Worm (Caenorhabditis elegans): ENCODE measurements around the gene T24F1.4.

The T24F1.4 gene

ce11 chrII:11343300-11343869, 29.3 kb upstream of the T24F1.4 start, which contains the start of gene lgc-20:
lgc-20 (minus strand) TSS chrII:11343610.
- no peak for TF ChIP-seq ets-7 (tag; optimal IDR thresholded peaks at IDR 0.05)
- no peak for TF ChIP-seq B0310.2 (tag; optimal IDR thresholded peaks at IDR 0.05)
- no peak for TF ChIP-seq flt-1 (GFP tag; IDR thresholded peaks at IDR 0.05)
- TF ChIP-seq ama-1 (optimal IDR thresholded peaks at IDR 0.05) = no peak
- no peak for TF ChIP-seq ceh-36 (tag; optimal IDR thresholded peaks at IDR 0.05)
- no peak for TF ChIP-seq hmg-4 (GFP tag; optimal IDR thresholded peaks at IDR 0.05)
- no peak for TF ChIP-seq tbx-37 (GFP tag; conservative IDR thresholded peaks at IDR 0.05)
- TF ChIP-seq tra-4 (tag; optimal IDR thresholded peaks at IDR 0.05) = no peak
- TF ChIP-seq sea-1 (GFP tag; conservative IDR thresholded peaks at IDR 0.05) = no peak
- no peak for TF ChIP-seq hmbx-1 (tag; optimal IDR thresholded peaks at IDR 0.05)
- TF ChIP-seq pes-1 (GFP tag; IDR thresholded peaks at IDR 0.05) = no peak
- TF ChIP-seq aly-1 (tag; optimal IDR thresholded peaks at IDR 0.05) = no peak
- no peak for TF ChIP-seq tbx-11 (GFP tag; IDR thresholded peaks at IDR 0.05)
- no peak for TF ChIP-seq hnd-1 (tag; optimal IDR thresholded peaks at IDR 0.05)
- no peak for TF ChIP-seq F13C5.2 (tag; optimal IDR thresholded peaks at IDR 0.05)
- no peak for TF ChIP-seq ceh-13 (GFP tag; optimal IDR thresholded peaks at IDR 0.05)
- no peak for TF ChIP-seq scrt-1 (GFP tag; IDR thresholded peaks at IDR 0.05)

DNA sequence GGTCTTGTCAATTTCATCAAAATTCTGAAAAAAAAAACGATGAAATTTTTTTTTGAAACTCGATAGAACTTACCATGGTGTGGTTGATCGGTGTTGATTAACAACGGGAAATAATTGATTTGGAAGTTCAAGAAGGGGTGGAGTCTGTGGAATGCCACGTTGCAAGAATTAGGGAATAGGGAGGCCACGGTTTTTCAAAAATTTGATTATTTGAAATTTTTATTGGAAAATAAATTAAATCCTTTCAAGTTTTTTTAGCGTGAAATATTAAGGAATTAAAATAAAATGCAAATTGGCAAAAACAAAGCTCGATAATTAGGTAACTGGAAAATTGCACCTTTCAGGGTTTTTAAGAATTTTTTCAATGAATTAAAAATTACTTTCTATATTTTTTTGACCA, 25.4 kb upstream of the T24F1.4 start, which contains the start of gene rmd-3:
rmd-3 (minus strand) TSS at position 101 of the 400 bp plus-strand sequence.
- TF ChIP-seq B0310.2 (tag; optimal IDR thresholded peaks at IDR 0.05) (no peak), tra-4 (tag; optimal IDR thresholded peaks at IDR 0.05) (no peak), ceh-36 (tag; optimal IDR thresholded peaks at IDR 0.05) (no peak), ceh-13 (GFP tag; optimal IDR thresholded peaks at IDR 0.05) (no peak), pes-1 (GFP tag; IDR thresholded peaks at IDR 0.05) (no peak), aly-1 (tag; optimal IDR thresholded peaks at IDR 0.05) (no peak)

DNA sequence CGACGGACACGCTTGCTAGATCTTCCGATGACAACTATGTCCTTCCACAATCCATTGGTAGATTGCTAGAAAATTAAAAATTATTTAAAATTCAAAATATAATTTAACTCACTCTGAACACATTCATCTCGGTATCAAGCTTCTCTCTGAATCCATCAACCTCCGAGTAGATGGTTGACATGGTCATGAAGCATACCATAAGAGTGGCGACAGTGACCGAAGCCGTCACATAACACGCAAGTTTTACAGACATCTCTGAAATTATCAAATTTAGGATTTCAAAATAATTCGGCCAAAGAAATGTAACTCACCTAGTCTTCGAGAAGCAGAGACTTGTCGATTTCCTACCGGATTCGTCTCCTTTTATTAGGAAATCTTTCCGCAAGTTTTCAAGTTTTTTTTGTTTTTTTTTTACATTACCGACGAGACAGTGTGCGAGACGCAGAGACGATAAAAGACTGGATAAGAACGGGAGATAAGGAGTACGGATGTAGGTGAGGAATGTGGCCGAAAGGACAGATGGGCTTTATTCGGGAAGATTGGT, 23.5 kb upstream of the T24F1.4 start, which contains the start of gene sqt-1:
sqt-1 (minus strand) TSS at position 341 of the 544 bp plus-strand sequence.
- TF ChIP-seq sea-1 (GFP tag; conservative IDR thresholded peaks at IDR 0.05) (no peak), tra-4 (tag; optimal IDR thresholded peaks at IDR 0.05) (no peak), B0310.2 (tag; optimal IDR thresholded peaks at IDR 0.05) (no peak), hmg-4 (GFP tag; optimal IDR thresholded peaks at IDR 0.05) (no peak), scrt-1 (GFP tag; IDR thresholded peaks at IDR 0.05) (no peak), hmbx-1 (tag; optimal IDR thresholded peaks at IDR 0.05) (no peak), ceh-13 (GFP tag; optimal IDR thresholded peaks at IDR 0.05) (no peak), F13C5.2 (tag; optimal IDR thresholded peaks at IDR 0.05) (no peak), hnd-1 (tag; optimal IDR thresholded peaks at IDR 0.05) (no peak), pes-1 (GFP tag; IDR thresholded peaks at IDR 0.05) (no peak), aly-1 (tag; optimal IDR thresholded peaks at IDR 0.05) (no peak), flt-1 (GFP tag; IDR thresholded peaks at IDR 0.05) (no peak), ceh-36 (tag; optimal IDR thresholded peaks at IDR 0.05) (no peak), ama-1 (optimal IDR thresholded peaks at IDR 0.05) (no peak), tbx-37 (GFP tag; conservative IDR thresholded peaks at IDR 0.05) (no peak)

DNA sequence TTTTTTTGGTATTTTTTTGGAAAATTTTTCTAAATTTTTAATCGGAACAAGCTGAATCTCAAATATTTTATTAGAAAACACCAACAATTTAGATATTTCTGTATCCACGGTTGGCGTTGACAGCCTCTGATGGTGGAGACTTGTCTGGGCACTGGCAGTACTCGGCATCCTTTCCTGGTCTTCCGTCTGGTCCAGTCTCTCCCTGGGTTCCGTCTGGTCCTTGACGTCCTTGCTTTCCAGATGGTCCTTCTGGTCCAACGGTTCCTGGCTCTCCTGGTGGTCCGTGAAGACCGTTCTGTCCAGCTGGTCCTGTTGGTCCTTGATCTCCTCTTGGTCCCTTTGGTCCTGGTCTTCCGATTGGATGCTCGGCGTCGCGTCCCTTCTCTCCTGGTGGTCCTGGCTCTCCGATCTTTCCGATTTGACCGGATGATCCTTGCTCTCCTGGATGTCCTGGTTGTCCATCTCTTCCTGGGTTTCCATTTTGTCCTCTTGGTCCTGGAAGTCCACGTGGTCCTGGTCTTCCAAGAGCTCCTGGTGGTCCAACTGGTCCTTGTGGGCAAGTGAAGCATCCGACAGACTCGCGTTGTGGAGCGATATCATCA, 22.7 kb upstream of the T24F1.4 start:
- TF ChIP-seq hmg-4 (GFP tag; optimal IDR thresholded peaks at IDR 0.05) (no peak), ceh-36 (tag; optimal IDR thresholded peaks at IDR 0.05) (no peak), flt-1 (GFP tag; IDR thresholded peaks at IDR 0.05) (no peak), tbx-11 (GFP tag; IDR thresholded peaks at IDR 0.05) (no peak), ama-1 (optimal IDR thresholded peaks at IDR 0.05) (no peak), F13C5.2 (tag; optimal IDR thresholded peaks at IDR 0.05) (no peak)

ce11 chrII:11336163-11336562, 22.1 kb upstream of the T24F1.4 start:
- TF ChIP-seq ceh-13 (GFP tag; optimal IDR thresholded peaks at IDR 0.05) = no peak
- no peak for TF ChIP-seq ama-1 (optimal IDR thresholded peaks at IDR 0.05)
- no peak for TF ChIP-seq tra-4 (tag; optimal IDR thresholded peaks at IDR 0.05)
- no peak for TF ChIP-seq ets-7 (tag; optimal IDR thresholded peaks at IDR 0.05)
- no peak for TF ChIP-seq tbx-37 (GFP tag; conservative IDR thresholded peaks at IDR 0.05)
- no peak for TF ChIP-seq B0310.2 (tag; optimal IDR thresholded peaks at IDR 0.05)
- TF ChIP-seq hmg-4 (GFP tag; optimal IDR thresholded peaks at IDR 0.05) = no peak

ce11 chrII:11335670-11336069, 21.6 kb upstream of the T24F1.4 start:
- TF ChIP-seq scrt-1 (GFP tag; IDR thresholded peaks at IDR 0.05) (no peak), tra-4 (tag; optimal IDR thresholded peaks at IDR 0.05) (no peak), ceh-13 (GFP tag; optimal IDR thresholded peaks at IDR 0.05) (no peak), tbx-11 (GFP tag; IDR thresholded peaks at IDR 0.05) (no peak), aly-1 (tag; optimal IDR thresholded peaks at IDR 0.05) (no peak), B0310.2 (tag; optimal IDR thresholded peaks at IDR 0.05) (no peak), hmg-4 (GFP tag; optimal IDR thresholded peaks at IDR 0.05) (no peak)

- TF ChIP-seq tra-4 (tag; optimal IDR thresholded peaks at IDR 0.05) (no peak), ceh-36 (tag; optimal IDR thresholded peaks at IDR 0.05) (no peak), pes-1 (GFP tag; IDR thresholded peaks at IDR 0.05) (no peak), F13C5.2 (tag; optimal IDR thresholded peaks at IDR 0.05) (no peak), tbx-11 (GFP tag; IDR thresholded peaks at IDR 0.05) (no peak), sea-1 (GFP tag; conservative IDR thresholded peaks at IDR 0.05) (no peak), ets-7 (tag; optimal IDR thresholded peaks at IDR 0.05) (no peak), aly-1 (tag; optimal IDR thresholded peaks at IDR 0.05) (no peak)
Measured at ce11 chrII:11333846-11334638, 20.0 kb upstream of the T24F1.4 start.
